Worm (Caenorhabditis elegans): ENCODE measurements around the gene srg-8.

DNA sequence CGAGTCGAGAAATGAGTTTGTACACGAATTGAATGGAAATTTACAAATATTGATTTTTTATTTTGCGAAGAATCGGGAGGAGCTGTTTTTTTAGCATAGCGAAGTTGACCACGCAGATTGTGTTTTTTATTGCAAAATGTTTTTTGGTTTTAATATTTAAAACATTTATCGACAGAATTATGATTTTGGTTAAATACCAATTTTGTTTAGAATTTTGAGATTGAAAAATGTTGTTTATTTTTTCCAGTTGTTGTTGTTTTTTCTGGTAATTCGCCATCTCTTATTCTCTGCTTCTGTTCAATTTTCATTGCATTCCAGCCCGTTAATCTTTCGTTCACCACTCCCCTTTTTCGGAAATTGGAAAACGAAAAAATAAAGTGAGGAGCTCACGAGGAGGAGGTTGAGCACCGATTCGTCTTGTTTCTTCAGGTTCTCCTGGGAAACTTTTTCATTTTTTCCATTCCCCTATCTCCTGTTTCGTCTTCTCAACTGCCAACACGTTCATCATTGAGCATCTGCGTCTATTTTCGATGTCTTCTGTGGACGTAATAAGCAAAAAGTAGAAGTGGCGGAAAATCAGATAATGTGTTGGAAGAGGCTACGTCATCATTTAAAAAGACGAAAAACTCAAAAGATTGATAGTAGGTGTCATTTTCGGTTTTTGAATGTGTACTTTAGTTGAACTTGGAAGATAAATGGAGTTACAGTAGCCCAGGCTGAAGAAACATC lies 41.5 kb upstream of the srg-8 start, which contains the start of gene F47D12.7:
- TF ChIP-seq lin-15B (tag; optimal IDR thresholded peaks at IDR 0.05) (no peak), aly-2 (tag; optimal IDR thresholded peaks at IDR 0.05) (no peak), nhr-77 (tag; optimal IDR thresholded peaks at IDR 0.05) (no peak)

All from whole organism, L4 larva.